Worm (Caenorhabditis elegans): ENCODE data around the gene shw-3.

The shw-3 gene

ce11 chrV:13025283-13025682, 38.3 kb upstream of the shw-3 start:
- TF ChIP-seq fkh-2 (tag; optimal IDR thresholded peaks at IDR 0.05): no peak

- TF ChIP-seq nhr-12 (tag; optimal IDR thresholded peaks at IDR 0.05) (no peak), lsy-12 (tag; optimal IDR thresholded peaks at IDR 0.05) (no peak), nhr-11 (tag; optimal IDR thresholded peaks at IDR 0.05) (no peak), egl-27 (tag; optimal IDR thresholded peaks at IDR 0.05) (no peak), mml-1 (tag; optimal IDR thresholded peaks at IDR 0.05) (no peak), sea-2 (GFP tag; optimal IDR thresholded peaks at IDR 0.05) (no peak), pqm-1 (tag; optimal IDR thresholded peaks at IDR 0.05) (no peak), mdl-1 (tag; optimal IDR thresholded peaks at IDR 0.05) (no peak), nhr-43 (tag; optimal IDR thresholded peaks at IDR 0.05; ENCODE audit: poor library complexity, severe bottlenecking) (no peak), hmg-11 (tag; optimal IDR thresholded peaks at IDR 0.05) (no peak), nhr-28 (tag; optimal IDR thresholded peaks at IDR 0.05) (no peak), lin-15B (tag; optimal IDR thresholded peaks at IDR 0.05) (no peak), ceh-9 (tag; optimal IDR thresholded peaks at IDR 0.05) (no peak), zag-1 (tag; optimal IDR thresholded peaks at IDR 0.05) (no peak), R02D3.7 (tag; optimal IDR thresholded peaks at IDR 0.05) (no peak), ztf-4 (tag; optimal IDR thresholded peaks at IDR 0.05) (no peak), elt-3 (tag; optimal IDR thresholded peaks at IDR 0.05) (no peak)
These were observed 37.5 kb upstream of the shw-3 start for ce11 chrV:13024499-13024898.

- TF ChIP-seq lsy-12 (tag; optimal IDR thresholded peaks at IDR 0.05) (no peak), jun-1 (tag; optimal IDR thresholded peaks at IDR 0.05) (no peak), fos-1 (tag; optimal IDR thresholded peaks at IDR 0.05) (no peak), nhr-77 (tag; optimal IDR thresholded peaks at IDR 0.05) (no peak), zag-1 (tag; optimal IDR thresholded peaks at IDR 0.05) (no peak), eor-1 (tag; optimal IDR thresholded peaks at IDR 0.05) (no peak), nhr-67 (tag; optimal IDR thresholded peaks at IDR 0.05) (no peak), nhr-23 (tag; optimal IDR thresholded peaks at IDR 0.05) (no peak), ama-1 (optimal IDR thresholded peaks at IDR 0.05) (no peak), nhr-11 (tag; optimal IDR thresholded peaks at IDR 0.05) (no peak), fkh-2 (tag; optimal IDR thresholded peaks at IDR 0.05) (no peak), nhr-43 (tag; optimal IDR thresholded peaks at IDR 0.05; ENCODE audit: poor library complexity, severe bottlenecking) (no peak), ztf-11 (tag; optimal IDR thresholded peaks at IDR 0.05) (no peak), skn-1 (tag; optimal IDR thresholded peaks at IDR 0.05) (no peak), snpc-4 (tag; optimal IDR thresholded peaks at IDR 0.05) (no peak), nhr-76 (tag; optimal IDR thresholded peaks at IDR 0.05) (no peak), ceh-9 (tag; optimal IDR thresholded peaks at IDR 0.05) (no peak), ceh-28 (tag; optimal IDR thresholded peaks at IDR 0.05) (no peak), tbx-2 (tag; optimal IDR thresholded peaks at IDR 0.05) (no peak)
These were observed 35.3 kb upstream of the shw-3 start for ce11 chrV:13022265-13022664.

DNA sequence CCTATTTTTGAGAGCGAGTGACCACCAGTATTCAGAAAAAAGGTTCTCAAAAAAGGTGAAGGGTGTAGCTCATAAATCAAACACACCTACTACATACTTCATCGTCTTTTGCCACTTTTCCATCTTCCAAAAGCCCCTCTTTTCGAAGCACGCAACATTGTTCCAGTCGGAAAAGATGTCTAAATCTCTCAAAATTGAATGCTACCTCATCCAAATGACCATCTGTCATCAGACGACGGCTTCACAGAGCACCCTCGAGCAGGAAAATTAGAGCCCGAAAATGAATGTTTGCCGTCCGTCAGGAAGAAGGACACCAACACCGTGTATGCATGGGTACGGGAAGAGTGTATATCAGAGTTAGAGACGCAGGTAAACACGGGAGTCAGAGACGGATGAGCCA, 34.6 kb upstream of the shw-3 start:
- TF ChIP-seq egl-5 (tag; optimal IDR thresholded peaks at IDR 0.05) (no peak), ZK546.5 (tag; optimal IDR thresholded peaks at IDR 0.05) (no peak), nhr-12 (tag; optimal IDR thresholded peaks at IDR 0.05) (no peak), fkh-10 (GFP tag; optimal IDR thresholded peaks at IDR 0.05) (no peak), elt-1 (tag; optimal IDR thresholded peaks at IDR 0.05) (no peak), nhr-43 (tag; optimal IDR thresholded peaks at IDR 0.05; ENCODE audit: poor library complexity, severe bottlenecking) (no peak), lin-15B (tag; optimal IDR thresholded peaks at IDR 0.05) (no peak), ceh-28 (tag; optimal IDR thresholded peaks at IDR 0.05) (no peak), skn-1 (tag; optimal IDR thresholded peaks at IDR 0.05) (no peak), hmg-11 (tag; optimal IDR thresholded peaks at IDR 0.05) (no peak)

ce11 chrV:13020638-13021037, 33.7 kb upstream of the shw-3 start:
- no peak for TF ChIP-seq ZK546.5 (tag; optimal IDR thresholded peaks at IDR 0.05)
- no peak for TF ChIP-seq skn-1 (tag; optimal IDR thresholded peaks at IDR 0.05)
- TF ChIP-seq tbx-2 (tag; optimal IDR thresholded peaks at IDR 0.05): no peak
- no peak for TF ChIP-seq pqm-1 (tag; optimal IDR thresholded peaks at IDR 0.05)
- TF ChIP-seq lsy-12 (tag; optimal IDR thresholded peaks at IDR 0.05): no peak
- TF ChIP-seq ztf-4 (tag; optimal IDR thresholded peaks at IDR 0.05): no peak
- TF ChIP-seq ceh-82 (tag; optimal IDR thresholded peaks at IDR 0.05): no peak
- no peak for TF ChIP-seq daf-12 (tag; optimal IDR thresholded peaks at IDR 0.05)
- no peak for TF ChIP-seq mdl-1 (tag; optimal IDR thresholded peaks at IDR 0.05)
- no peak for TF ChIP-seq nhr-28 (tag; optimal IDR thresholded peaks at IDR 0.05)
- no peak for TF ChIP-seq ztf-11 (tag; optimal IDR thresholded peaks at IDR 0.05)
- TF ChIP-seq nhr-43 (tag; optimal IDR thresholded peaks at IDR 0.05; ENCODE audit: poor library complexity, severe bottlenecking): no peak
- TF ChIP-seq egl-27 (tag; optimal IDR thresholded peaks at IDR 0.05): no peak
- no peak for TF ChIP-seq aly-2 (tag; optimal IDR thresholded peaks at IDR 0.05)
- no peak for TF ChIP-seq nhr-11 (tag; optimal IDR thresholded peaks at IDR 0.05)
- no peak for TF ChIP-seq nhr-12 (tag; optimal IDR thresholded peaks at IDR 0.05)
- TF ChIP-seq egl-5 (tag; optimal IDR thresholded peaks at IDR 0.05): no peak
- no peak for TF ChIP-seq nhr-23 (tag; optimal IDR thresholded peaks at IDR 0.05)
- TF ChIP-seq ama-1 (optimal IDR thresholded peaks at IDR 0.05): no peak

Data from whole organism, L3 larva.